Fruit fly (Drosophila melanogaster) whole organism, wandering third instar larva: ENCODE results near the gene CG3097.

Experiments
- CrebA ChIP-seq: fragments of 200-800 bp; sonication (Bioruptor generic); optimal IDR thresholded peaks from 2 replicates; lab custom pipeline; 2016; ENCODE audit warnings: missing biosample characterization, mild to moderate bottlenecking, missing genetic modification characterization, borderline replicate concordance
- HLH106 ChIP-seq: fragments of 200-800 bp; optimal IDR thresholded peaks from 3 replicates; lab custom pipeline; 2019; ENCODE audit warnings: missing biosample characterization, mild to moderate bottlenecking, missing genetic modification characterization, moderate library complexity
- Hr78 ChIP-seq: fragments of >200 bp; optimal IDR thresholded peaks from 2 replicates; lab custom pipeline; 2017; ENCODE audit warnings: missing biosample characterization, missing genetic modification characterization
- OdsH ChIP-seq: fragments of 200-800 bp; sonication (Bioruptor generic); optimal IDR thresholded peaks from 2 replicates; lab custom pipeline; 2016; ENCODE audit warnings: missing biosample characterization, mild to moderate bottlenecking, missing genetic modification characterization
- dl ChIP-seq, 2 experiments: fragments of 175-275, 200-275 bp in 1 of 2; fragments of 200-275 bp in 1 of 2; sonication (Bioruptor generic); optimal IDR thresholded peaks; lab custom pipeline; 2018; ENCODE audit warnings: mild to moderate bottlenecking in 2 of 2, missing biosample characterization in 2 of 2, missing genetic modification characterization in 2 of 2, moderate library complexity in 2 of 2; ENCODE audit not compliant: partially characterized antibody in 2 of 2, insufficient read depth in 1 of 2
- dsf ChIP-seq: sonication (Bioruptor generic); optimal IDR thresholded peaks from 2 replicates; lab custom pipeline; 2016; ENCODE audit warnings: missing biosample characterization, missing genetic modification characterization, borderline replicate concordance
- h ChIP-seq: fragments of 200-800 bp; sonication (Bioruptor generic); optimal IDR thresholded peaks from 3 replicates; lab custom pipeline; 2016; ENCODE audit warnings: missing biosample characterization, mild to moderate bottlenecking, missing genetic modification characterization
- lola ChIP-seq: fragments of >200 bp; optimal IDR thresholded peaks from 2 replicates; lab custom pipeline; 2017; ENCODE audit warnings: missing biosample characterization, missing genetic modification characterization
- usp ChIP-seq: fragments of >200 bp; optimal IDR thresholded peaks from 2 replicates; lab custom pipeline; 2017; ENCODE audit warnings: missing biosample characterization, missing genetic modification characterization

- TF ChIP-seq h (GFP tag; lab: Kevin White, UChicago), result peak; percentile 92
- no peak for TF ChIP-seq usp (GFP tag; lab: Kevin White, UChicago)
- peak; percentile 56 for TF ChIP-seq dsf
- TF ChIP-seq CrebA (GFP tag; lab: Kevin White, UChicago), result no peak
- TF ChIP-seq dl (GFP tag; optimal IDR thresholded peaks at IDR 0.05; lab: Kevin White, UChicago; ENCODE audit: insufficient read depth in 1 of 2, partially characterized antibody in 2 of 2), result peak; percentile 33 to 79
- TF ChIP-seq HLH106 (tag; lab: Kevin White, UChicago), result peak; percentile 95
- TF ChIP-seq OdsH (GFP tag; lab: Kevin White, UChicago), result peak; percentile 81
- no peak for TF ChIP-seq Hr78 (GFP tag; lab: Kevin White, UChicago)
- TF ChIP-seq lola, result no peak
Observed at dm6 chrX:5746864-5747861, 23.4 kb downstream of the CG3097 start, which contains the start of the genes IntS6 and Rtel1.
